Worm (Caenorhabditis elegans) whole organism, young adult: ENCODE results near the gene his-70.

Experiments used
- D2030.7 ChIP-seq: fragments of 200-800 bp; sonication (Bioruptor generic); IDR thresholded peaks from 2 replicates; pipeline ENCODE4 v1.3.6; 2022; ENCODE audit warnings: missing genetic modification reagents, missing genetic modification characterization, missing compliant biosample characterization
- F10E7.11 ChIP-seq: sonication (generic microtip); optimal IDR thresholded peaks from 2 replicates; lab custom pipeline; 2017; ENCODE audit warnings: mild to moderate bottlenecking, missing genetic modification characterization, moderate library complexity, missing compliant biosample characterization
- F22D6.2 ChIP-seq: sonication (generic microtip); optimal IDR thresholded peaks from 2 replicates; lab custom pipeline; 2016; ENCODE audit warnings: mild to moderate bottlenecking, missing genetic modification characterization, missing compliant biosample characterization
- F33H1.4 ChIP-seq: fragments of 200-800 bp; sonication (Bioruptor generic); IDR thresholded peaks from 2 replicates; pipeline ENCODE4 v1.3.6; 2022; ENCODE audit warnings: missing genetic modification reagents, missing genetic modification characterization, missing compliant biosample characterization
- F52B5.7 ChIP-seq: sonication (generic microtip); optimal IDR thresholded peaks from 2 replicates; lab custom pipeline; 2016; ENCODE audit warnings: mild to moderate bottlenecking, missing genetic modification characterization, missing compliant biosample characterization
- K12H6.12 ChIP-seq: fragments of 200-800 bp; sonication (Bioruptor generic); optimal IDR thresholded peaks from 2 replicates; lab custom pipeline; 2018; ENCODE audit warnings: mild to moderate bottlenecking, missing genetic modification characterization, missing compliant biosample characterization
- T26A5.8 ChIP-seq: sonication (generic microtip); optimal IDR thresholded peaks from 2 replicates; lab custom pipeline; 2016; ENCODE audit warnings: missing genetic modification characterization, missing compliant biosample characterization
- Y79H2A.3 ChIP-seq: fragments of 200-800 bp; sonication (Bioruptor generic); conservative IDR thresholded peaks from 2 replicates; pipeline ENCODE4 v1.3.6; 2022; ENCODE audit warnings: missing genetic modification reagents, missing genetic modification characterization, missing compliant biosample characterization
- atf-7 ChIP-seq: sonication (generic microtip); optimal IDR thresholded peaks from 2 replicates; lab custom pipeline; 2017; ENCODE audit warnings: mild to moderate bottlenecking, missing genetic modification characterization, missing compliant biosample characterization
- attf-3 ChIP-seq: fragments of 200-800 bp; sonication (Bioruptor generic); conservative IDR thresholded peaks from 2 replicates; pipeline ENCODE4 v1.3.6; 2022; ENCODE audit warnings: missing genetic modification reagents, missing genetic modification characterization, missing compliant biosample characterization
- attf-5 ChIP-seq: fragments of 200-800 bp; sonication (Bioruptor generic); optimal IDR thresholded peaks from 2 replicates; lab custom pipeline; 2018; ENCODE audit warnings: mild to moderate bottlenecking, missing genetic modification characterization, missing compliant biosample characterization
- cebp-1 ChIP-seq, 2 experiments: fragments of 200-800 bp in 1 of 2; sonication (Bioruptor generic) in 1 of 2; sonication (generic microtip) in 1 of 2; IDR thresholded peaks in 1 of 2; optimal IDR thresholded peaks in 1 of 2; 2 replicates each; pipeline versions ENCODE4 v1.3.6 to Lab custom; 2017 to 2022; ENCODE audit warnings: missing compliant biosample characterization in 2 of 2, missing genetic modification characterization in 2 of 2, mild to moderate bottlenecking in 1 of 2, missing genetic modification reagents in 1 of 2, moderate library complexity in 1 of 2
- cebp-2 ChIP-seq: fragments of 200-800 bp; sonication (Bioruptor generic); IDR thresholded peaks from 2 replicates; pipeline ENCODE4 v1.3.6; 2022; ENCODE audit warnings: missing genetic modification characterization, missing compliant biosample characterization
- ceh-79 ChIP-seq: sonication (generic microtip); optimal IDR thresholded peaks from 2 replicates; lab custom pipeline; 2017; ENCODE audit warnings: mild to moderate bottlenecking, missing genetic modification characterization, missing compliant biosample characterization
- dpff-1 ChIP-seq: sonication (generic microtip); optimal IDR thresholded peaks from 2 replicates; lab custom pipeline; 2017; ENCODE audit warnings: mild to moderate bottlenecking, missing genetic modification characterization, missing compliant biosample characterization
- ekl-4 ChIP-seq: fragments of 200-800 bp; sonication (Bioruptor generic); IDR thresholded peaks from 2 replicates; pipeline ENCODE4 v1.3.6; 2022; ENCODE audit warnings: missing genetic modification reagents, missing genetic modification characterization, missing compliant biosample characterization
- gei-17 ChIP-seq: fragments of 200-800 bp; sonication (Bioruptor generic); optimal IDR thresholded peaks from 2 replicates; lab custom pipeline; 2018; ENCODE audit warnings: mild to moderate bottlenecking, missing genetic modification characterization, missing compliant biosample characterization
- hlh-26 ChIP-seq: fragments of 200-800 bp; sonication (Bioruptor generic); conservative IDR thresholded peaks from 2 replicates; pipeline ENCODE4 v1.3.6; 2022; ENCODE audit warnings: missing genetic modification reagents, missing genetic modification characterization, missing compliant biosample characterization
- hmg-20 ChIP-seq: fragments of 200-800 bp; sonication (Bioruptor generic); IDR thresholded peaks from 2 replicates; pipeline ENCODE4 v1.3.6; 2022; ENCODE audit warnings: missing genetic modification reagents, missing genetic modification characterization, missing compliant biosample characterization
- lag-1 ChIP-seq: fragments of 200-800 bp; sonication (Bioruptor generic); IDR thresholded peaks from 2 replicates; pipeline ENCODE4 v1.3.6; 2022; ENCODE audit warnings: missing genetic modification reagents, missing genetic modification characterization, missing compliant biosample characterization
- let-607 ChIP-seq, 2 experiments: fragments of 200-800 bp in 1 of 2; sonication (Bioruptor generic) in 1 of 2; sonication (generic microtip) in 1 of 2; optimal IDR thresholded peaks; 2 replicates each; lab custom pipeline; 2016 to 2018; ENCODE audit warnings: mild to moderate bottlenecking in 2 of 2, missing compliant biosample characterization in 2 of 2, missing genetic modification characterization in 2 of 2, moderate library complexity in 2 of 2, missing genotype in 1 of 2
- lin-26 ChIP-seq: fragments of 200-800 bp; sonication (Bioruptor generic); IDR thresholded peaks from 2 replicates; pipeline ENCODE4 v1.3.6; 2022; ENCODE audit warnings: missing genetic modification reagents, missing genetic modification characterization, missing compliant biosample characterization
- lin-40 ChIP-seq: sonication (generic microtip); optimal IDR thresholded peaks from 2 replicates; lab custom pipeline; 2016; ENCODE audit warnings: missing genetic modification characterization, mild to moderate bottlenecking, missing compliant biosample characterization, missing genotype, missing genetic modification reagents
- madf-3 ChIP-seq: fragments of 200-800 bp; sonication (Bioruptor generic); IDR thresholded peaks from 2 replicates; pipeline ENCODE4 v1.3.6; 2022; ENCODE audit warnings: missing genetic modification reagents, missing genetic modification characterization, missing compliant biosample characterization
- mcd-1 ChIP-seq: fragments of 200-800 bp; sonication (Bioruptor generic); IDR thresholded peaks from 2 replicates; pipeline ENCODE4 v1.3.6; 2022; ENCODE audit warnings: missing genetic modification reagents, missing genetic modification characterization, missing compliant biosample characterization
- nfyb-1 ChIP-seq: fragments of 200-800 bp; sonication (Bioruptor generic); IDR thresholded peaks from 2 replicates; pipeline ENCODE4 v1.3.6; 2022; ENCODE audit warnings: missing genetic modification reagents, missing genetic modification characterization, missing compliant biosample characterization
- nhr-179 ChIP-seq: sonication (generic microtip); optimal IDR thresholded peaks from 2 replicates; lab custom pipeline; 2016; ENCODE audit warnings: mild to moderate bottlenecking, missing genetic modification characterization, missing compliant biosample characterization
- pbrm-1 ChIP-seq: fragments of 200-800 bp; sonication (Bioruptor generic); IDR thresholded peaks from 2 replicates; pipeline ENCODE4 v1.3.6; 2022; ENCODE audit warnings: missing genetic modification reagents, missing genetic modification characterization, missing compliant biosample characterization
- repo-1 ChIP-seq: sonication (generic microtip); optimal IDR thresholded peaks from 2 replicates; lab custom pipeline; 2017; ENCODE audit warnings: mild to moderate bottlenecking, missing genetic modification characterization, missing compliant biosample characterization
- rpc-1 ChIP-seq, 2 experiments: fragments of 150-350 bp in 1 of 2; sonication (generic microtip) in 1 of 2; optimal IDR thresholded peaks; 2 replicates each; lab custom pipeline; 2014 to 2018; ENCODE audit warnings: missing biosample characterization in 1 of 2, missing genetic modification characterization in 1 of 2, missing genetic modification reagents in 1 of 2, missing genotype in 1 of 2
- sptf-2 ChIP-seq: fragments of 200-800 bp; sonication (Bioruptor generic); optimal IDR thresholded peaks from 2 replicates; lab custom pipeline; 2018; ENCODE audit warnings: mild to moderate bottlenecking, missing genetic modification characterization, missing compliant biosample characterization
- tbp1 ChIP-seq: fragments of 200-800 bp; sonication (Bioruptor generic); optimal IDR thresholded peaks from 2 replicates; lab custom pipeline; 2018; ENCODE audit warnings: mild to moderate bottlenecking, missing genetic modification characterization, missing compliant biosample characterization
- tlf-1 ChIP-seq: fragments of 200-800 bp; sonication (Bioruptor generic); optimal IDR thresholded peaks from 2 replicates; lab custom pipeline; 2018; ENCODE audit warnings: mild to moderate bottlenecking, missing genetic modification characterization, missing compliant biosample characterization
- zfh-2 ChIP-seq: fragments of 200-800 bp; sonication (Bioruptor generic); conservative IDR thresholded peaks from 2 replicates; pipeline ENCODE4 v1.3.6; 2022; ENCODE audit warnings: missing genetic modification reagents, missing genetic modification characterization, missing compliant biosample characterization
- ztf-18 ChIP-seq: sonication (generic microtip); optimal IDR thresholded peaks from 2 replicates; lab custom pipeline; 2016; ENCODE audit warnings: missing genotype, mild to moderate bottlenecking, missing genetic modification characterization, missing compliant biosample characterization
- ztf-25 ChIP-seq: fragments of 200-800 bp; sonication (Bioruptor generic); IDR thresholded peaks from 2 replicates; pipeline ENCODE4 v1.3.6; 2022; ENCODE audit warnings: missing genetic modification reagents, missing genetic modification characterization, missing compliant biosample characterization

Gene his-70

ce11 chrIII:4066333-4066732 lies 6.4 kb upstream of the his-70 start, which contains the start of gene unc-79:
unc-79 (plus strand) TSS chrIII:4066633.
- TF ChIP-seq attf-5 (no peak), repo-1 (tag; lab: Kevin White, UChicago) (no peak), let-607 (tag; optimal IDR thresholded peaks at IDR 0.05; lab: Kevin White, UChicago) (no peak), F22D6.2 (tag; lab: Kevin White, UChicago) (no peak), ceh-79 (no peak), pbrm-1 (GFP tag; lab: Robert Waterston, UW) (no peak), F52B5.7 (tag; lab: Kevin White, UChicago) (no peak), tlf-1 (GFP tag; lab: Kevin White, UChicago) (no peak)

- no peak for TF ChIP-seq nhr-179
- TF ChIP-seq K12H6.12 (tag; lab: Kevin White, UChicago) = peak; percentile 33
- TF ChIP-seq let-607 (tag; optimal IDR thresholded peaks at IDR 0.05; lab: Kevin White, UChicago) = no peak
- TF ChIP-seq ekl-4 (GFP tag; lab: Robert Waterston, UW) = no peak
- TF ChIP-seq T26A5.8 = no peak
- no peak for TF ChIP-seq hlh-26 (GFP tag; lab: Robert Waterston, UW)
- peak; percentile 1 for TF ChIP-seq ztf-18 (tag; lab: Kevin White, UChicago)
- peak; percentile 13 for TF ChIP-seq attf-5
- 0 out of 2 replicates have a peak, but pooled peaks have one; percentile 38 for TF ChIP-seq mcd-1 (GFP tag; lab: Robert Waterston, UW)
- TF ChIP-seq Y79H2A.3 (GFP tag; lab: Robert Waterston, UW) = no peak
- no peak for TF ChIP-seq madf-3 (GFP tag; lab: Robert Waterston, UW)
- no peak for TF ChIP-seq cebp-1 (GFP tag; IDR thresholded peaks at IDR 0.05; lab: Robert Waterston, UW)
- peak; percentile 38 for TF ChIP-seq cebp-1 (tag; optimal IDR thresholded peaks at IDR 0.05; lab: Kevin White, UChicago)
- TF ChIP-seq nfyb-1 = no peak
- TF ChIP-seq F10E7.11 (tag; lab: Kevin White, UChicago) = no peak
- 0 out of 2 replicates have a peak, but pooled peaks have one; percentile 34 for TF ChIP-seq ztf-25 (GFP tag; lab: Robert Waterston, UW)
- no peak for TF ChIP-seq hmg-20 (GFP tag; lab: Robert Waterston, UW)
- 0 out of 2 replicates have a peak, but pooled peaks have one; percentile 16 for TF ChIP-seq attf-3
- no peak for TF ChIP-seq tlf-1 (GFP tag; lab: Kevin White, UChicago)
- TF ChIP-seq dpff-1 = no peak
- TF ChIP-seq F22D6.2 (tag; lab: Kevin White, UChicago) = no peak
- no peak for TF ChIP-seq sptf-2
- TF ChIP-seq lin-40 (tag; lab: Kevin White, UChicago) = no peak
- TF ChIP-seq gei-17 (GFP tag; lab: Kevin White, UChicago) = no peak
- TF ChIP-seq lag-1 = no peak
- TF ChIP-seq atf-7 (tag; lab: Kevin White, UChicago) = no peak
- peak; percentile 94 for TF ChIP-seq zfh-2 (GFP tag; lab: Robert Waterston, UW)
- TF ChIP-seq, all 124 proteins: peak for 8
Observed at ce11 chrIII:4063724-4064123, 3.8 kb upstream of the his-70 start.

ce11 chrIII:4060856-4061383 lies 1.0 kb upstream of the his-70 start:
- TF ChIP-seq madf-3 (GFP tag; lab: Robert Waterston, UW) (0 out of 2 replicates have a peak, but pooled peaks have one; percentile 4), zfh-2 (GFP tag; lab: Robert Waterston, UW) (0 out of 2 replicates have a peak, but pooled peaks have one; percentile 20), F33H1.4 (GFP tag; lab: Robert Waterston, UW) (0 out of 2 replicates have a peak, but pooled peaks have one; percentile 13), tbp1 (GFP tag; lab: Kevin White, UChicago) (peak; percentile 69), cebp-2 (GFP tag; lab: Robert Waterston, UW) (0 out of 2 replicates have a peak, but pooled peaks have one; percentile 75), lin-26 (peak; percentile 54; the same call in 1 of the 2 replicates), D2030.7 (GFP tag; lab: Robert Waterston, UW) (peak; percentile 43), rpc-1 (optimal IDR thresholded peaks at IDR 0.05; lab: Kevin White, UChicago) (peak; percentile 37), rpc-1 (tag; optimal IDR thresholded peaks at IDR 0.05; lab: Kevin White, UChicago) (peak; percentile 65), ztf-18 (tag; lab: Kevin White, UChicago) (peak; percentile 6)
